Fruit fly (Drosophila melanogaster) whole organism, embryonic: ENCODE data around the gene MsR2.
A peak's percentile ranks its signal among the peaks of the same experiment; 100 is the strongest.

Experiments
- Adf1 ChIP-seq: fragments of 200-800 bp; sonication (Bioruptor generic); IDR thresholded peaks from 2 replicates; pipeline ENCODE4 v1.3.6; 2022; ENCODE audit warnings: missing biosample characterization, missing genetic modification characterization
- Asciz ChIP-seq: fragments of 200-800 bp; sonication (Bioruptor generic); optimal IDR thresholded peaks from 2 replicates; lab custom pipeline; 2017; ENCODE audit warnings: missing biosample characterization, mild to moderate bottlenecking, missing genetic modification characterization, missing genetic modification reagents
- CG10209 ChIP-seq: fragments of 200-800 bp; sonication (Bioruptor generic); optimal IDR thresholded peaks from 3 replicates; lab custom pipeline; 2017; ENCODE audit warnings: missing biosample characterization, mild to moderate bottlenecking, missing genetic modification characterization, missing genetic modification reagents
- CG11085 ChIP-seq: fragments of 200-800 bp; sonication (Bioruptor generic); IDR thresholded peaks from 2 replicates; pipeline ENCODE4 v1.3.6; 2022; ENCODE audit warnings: missing biosample characterization, missing genetic modification characterization
- CG12299 ChIP-seq: fragments of 200-800 bp; sonication (Bioruptor generic); optimal IDR thresholded peaks from 2 replicates; lab custom pipeline; 2018; ENCODE audit warnings: missing biosample characterization, mild to moderate bottlenecking, missing genetic modification characterization
- CG1233 ChIP-seq: fragments of 200-800 bp; sonication (Bioruptor generic); optimal IDR thresholded peaks from 4 replicates; lab custom pipeline; 2018; ENCODE audit warnings: missing biosample characterization, mild to moderate bottlenecking, missing genetic modification characterization
- CG14050 ChIP-seq: fragments of 200-800 bp; sonication (Bioruptor generic); IDR thresholded peaks from 3 replicates; pipeline ENCODE4 v1.3.6; 2022; ENCODE audit warnings: missing biosample characterization, missing genetic modification characterization
- CG15514 ChIP-seq: fragments of 200-800 bp; sonication (Bioruptor generic); optimal IDR thresholded peaks from 3 replicates; lab custom pipeline; 2017; ENCODE audit warnings: missing biosample characterization, missing genetic modification characterization, mild to moderate bottlenecking, moderate library complexity, missing genetic modification reagents
- CG1647 ChIP-seq: fragments of 200-800 bp; sonication (Bioruptor generic); optimal IDR thresholded peaks from 3 replicates; lab custom pipeline; 2016; ENCODE audit warnings: missing biosample characterization, missing genetic modification characterization
- CG16815 ChIP-seq: fragments of 200-800 bp; sonication (Bioruptor generic); optimal IDR thresholded peaks from 3 replicates; lab custom pipeline; 2017; ENCODE audit warnings: missing biosample characterization, mild to moderate bottlenecking, missing genetic modification characterization
- CG17829 ChIP-seq: fragments of 200-800 bp; optimal IDR thresholded peaks from 2 replicates; lab custom pipeline; 2019; ENCODE audit warnings: missing biosample characterization, mild to moderate bottlenecking, missing genetic modification characterization, moderate library complexity
- CG18011 ChIP-seq: fragments of 200-800 bp; sonication (Bioruptor generic); optimal IDR thresholded peaks from 2 replicates; lab custom pipeline; 2017; ENCODE audit warnings: missing biosample characterization, missing genetic modification characterization, mild to moderate bottlenecking, moderate library complexity, missing genotype
- CG2116 ChIP-seq: fragments of 200-800 bp; sonication (Bioruptor generic); optimal IDR thresholded peaks from 3 replicates; lab custom pipeline; 2018; ENCODE audit warnings: missing biosample characterization, mild to moderate bottlenecking, missing genetic modification characterization
- CG3281 ChIP-seq: fragments of 200-800 bp; sonication (Bioruptor generic); optimal IDR thresholded peaks from 3 replicates; lab custom pipeline; 2017; ENCODE audit warnings: missing biosample characterization, mild to moderate bottlenecking, missing genetic modification characterization
- CG4360 ChIP-seq: fragments of 200-800 bp; sonication (Bioruptor generic); IDR thresholded peaks from 2 replicates; pipeline ENCODE4 v1.3.6; 2022; ENCODE audit warnings: missing biosample characterization, missing genetic modification characterization
- CG6654 ChIP-seq: fragments of 200-800 bp; sonication (Bioruptor generic); optimal IDR thresholded peaks from 2 replicates; lab custom pipeline; 2017; ENCODE audit warnings: missing biosample characterization, mild to moderate bottlenecking, missing genetic modification characterization
- CG7963 ChIP-seq: fragments of 200-800 bp; sonication (Bioruptor generic); IDR thresholded peaks from 3 replicates; pipeline ENCODE4 v1.3.6; 2022; ENCODE audit warnings: missing biosample characterization, missing genetic modification characterization; ENCODE audit not compliant: partially characterized antibody
- CG7987 ChIP-seq: fragments of 200-800 bp; sonication (Bioruptor generic); optimal IDR thresholded peaks from 2 replicates; lab custom pipeline; 2018; ENCODE audit warnings: missing biosample characterization, mild to moderate bottlenecking, missing genetic modification characterization, moderate library complexity
- CG8290 ChIP-seq, 3 experiments: fragments of 200-800 bp; sonication (Bioruptor generic); optimal IDR thresholded peaks; 2 replicates each; lab custom pipeline; 2016 to 2019; ENCODE audit warnings: missing biosample characterization in 3 of 3, missing genetic modification characterization in 3 of 3, mild to moderate bottlenecking in 2 of 3, moderate library complexity in 1 of 3
- CG8388 ChIP-seq: fragments of 200-800 bp; sonication (Bioruptor generic); optimal IDR thresholded peaks from 2 replicates; lab custom pipeline; 2019; ENCODE audit warnings: missing biosample characterization, mild to moderate bottlenecking, missing genetic modification characterization, moderate library complexity
- Ets65A ChIP-seq: fragments of 200-800 bp; sonication (Bioruptor generic); peaks from one replicate; lab custom pipeline; 2016; ENCODE audit warnings: missing biosample characterization, missing genetic modification characterization
- GATAe ChIP-seq: fragments of 200-800 bp; sonication (Bioruptor generic); conservative IDR thresholded peaks from 2 replicates; pipeline ENCODE4 v1.3.6; 2022; ENCODE audit warnings: missing biosample characterization, missing genetic modification characterization
- Gug ChIP-seq: fragments of 200-800 bp; sonication (Bioruptor generic); IDR thresholded peaks from 4 replicates; pipeline ENCODE4 v1.3.6; 2022; ENCODE audit warnings: missing biosample characterization, missing genetic modification characterization
- HHEX ChIP-seq: fragments of 200-800 bp; sonication (Bioruptor generic); optimal IDR thresholded peaks from 3 replicates; lab custom pipeline; 2017; ENCODE audit warnings: missing biosample characterization, mild to moderate bottlenecking, missing genetic modification characterization, missing genetic modification reagents
- Hmr ChIP-seq: fragments of 200-800 bp; sonication (Bioruptor generic); optimal IDR thresholded peaks from 3 replicates; lab custom pipeline; 2017; ENCODE audit warnings: mild to moderate bottlenecking, missing biosample characterization, missing genetic modification reagents, missing genetic modification characterization
- Hr39 ChIP-seq: fragments of >200 bp; optimal IDR thresholded peaks from 2 replicates; lab custom pipeline; 2017
- Med ChIP-seq: fragments of 200-800 bp; sonication (Bioruptor generic); peaks from one replicate; lab custom pipeline; 2016; ENCODE audit warnings: missing biosample characterization, missing genetic modification characterization, mild to moderate bottlenecking, inconsistent platforms, moderate library complexity
- Nf-YA ChIP-seq: fragments of 200-800 bp; sonication (Bioruptor generic); IDR thresholded peaks from 2 replicates; pipeline ENCODE4 v1.3.6; 2022; ENCODE audit warnings: missing biosample characterization, missing genetic modification characterization
- PHDP ChIP-seq: fragments of 200-800 bp; sonication (Bioruptor generic); optimal IDR thresholded peaks from 3 replicates; lab custom pipeline; 2018; ENCODE audit warnings: missing biosample characterization, mild to moderate bottlenecking, missing genetic modification characterization, moderate library complexity
- abd-A ChIP-seq: fragments of 200-800 bp; sonication (Bioruptor generic); optimal IDR thresholded peaks from 3 replicates; lab custom pipeline; 2019; ENCODE audit warnings: missing biosample characterization, mild to moderate bottlenecking, missing genetic modification characterization, moderate library complexity
- ap ChIP-seq: fragments of 200-800 bp; sonication (Bioruptor generic); IDR thresholded peaks from 2 replicates; pipeline ENCODE4 v1.3.6; 2022; ENCODE audit warnings: missing biosample characterization, missing genetic modification characterization
- chinmo ChIP-seq: fragments of 200-800 bp; sonication (Bioruptor generic); IDR thresholded peaks from 4 replicates; pipeline ENCODE4 v1.3.6; 2022; ENCODE audit warnings: missing biosample characterization, missing genetic modification characterization; ENCODE audit not compliant: partially characterized antibody
- esg ChIP-seq: fragments of 200-800 bp; sonication (Bioruptor generic); conservative IDR thresholded peaks from 2 replicates; pipeline ENCODE4 v1.3.6; 2022; ENCODE audit warnings: missing biosample characterization, missing genetic modification characterization
- exex ChIP-seq: fragments of 200-800 bp; sonication (Bioruptor generic); optimal IDR thresholded peaks from 4 replicates; lab custom pipeline; 2018; ENCODE audit warnings: missing biosample characterization, mild to moderate bottlenecking, missing genetic modification characterization, moderate library complexity
- fd3F ChIP-seq: fragments of 200-800 bp; sonication (Bioruptor generic); optimal IDR thresholded peaks from 2 replicates; lab custom pipeline; 2018; ENCODE audit warnings: missing biosample characterization, mild to moderate bottlenecking, missing genetic modification characterization, moderate library complexity
- grn ChIP-seq: fragments of 200-800 bp; sonication (Bioruptor generic); optimal IDR thresholded peaks from 3 replicates; lab custom pipeline; 2017; ENCODE audit warnings: missing biosample characterization, missing genetic modification characterization
- inv ChIP-seq: fragments of 200-800 bp; sonication (Bioruptor generic); IDR thresholded peaks from 2 replicates; pipeline ENCODE4 v1.3.6; 2022; ENCODE audit warnings: missing biosample characterization, missing genetic modification characterization; ENCODE audit not compliant: partially characterized antibody
- jing ChIP-seq: fragments of 200-800 bp; sonication (Bioruptor generic); optimal IDR thresholded peaks from 2 replicates; lab custom pipeline; 2018; ENCODE audit warnings: missing biosample characterization, mild to moderate bottlenecking, missing genetic modification characterization
- lilli ChIP-seq: fragments of 200-800 bp; sonication (Bioruptor generic); optimal IDR thresholded peaks from 3 replicates; lab custom pipeline; 2016; ENCODE audit warnings: missing biosample characterization, missing genetic modification characterization
- lmd ChIP-seq: fragments of 200-800 bp; sonication (Bioruptor generic); IDR thresholded peaks from 2 replicates; pipeline ENCODE4 v1.3.6; 2022; ENCODE audit warnings: missing biosample characterization, missing genetic modification characterization
- pita ChIP-seq: fragments of 200-800 bp; sonication (Bioruptor generic); optimal IDR thresholded peaks from 2 replicates; lab custom pipeline; 2017; ENCODE audit warnings: missing biosample characterization, mild to moderate bottlenecking, missing genetic modification characterization
- sc ChIP-seq, 3 experiments: fragments of >200 bp in 2 of 3; fragments of 200-800 bp in 1 of 3; sonication (Bioruptor generic) in 1 of 3; optimal IDR thresholded peaks; 2 replicates in 2 of 3; 3 replicates in 1 of 3; lab custom pipeline; 2017; ENCODE audit warnings: mild to moderate bottlenecking in 1 of 3, missing biosample characterization in 1 of 3, missing genetic modification characterization in 1 of 3, missing genetic modification reagents in 1 of 3
- sd ChIP-seq: fragments of 200-800 bp; sonication (Bioruptor generic); optimal IDR thresholded peaks from 3 replicates; lab custom pipeline; 2018; ENCODE audit warnings: missing biosample characterization, mild to moderate bottlenecking, missing genetic modification characterization, moderate library complexity
- sens-2 ChIP-seq: fragments of 200-800 bp; sonication (Bioruptor generic); IDR thresholded peaks from 2 replicates; pipeline ENCODE4 v1.3.6; 2022; ENCODE audit warnings: missing biosample characterization, missing genetic modification characterization
- so ChIP-seq: fragments of 200-800 bp; sonication (Bioruptor generic); IDR thresholded peaks from 3 replicates; pipeline ENCODE4 v1.3.6; 2022; ENCODE audit warnings: missing biosample characterization, missing genetic modification characterization
- sr ChIP-seq: fragments of 200-800 bp; sonication (Bioruptor generic); IDR thresholded peaks from 3 replicates; pipeline ENCODE4 v1.3.6; 2022; ENCODE audit warnings: missing biosample characterization, missing genetic modification characterization
- tin ChIP-seq: fragments of 200-800 bp; sonication (Bioruptor generic); optimal IDR thresholded peaks from 3 replicates; lab custom pipeline; 2016; ENCODE audit warnings: missing biosample characterization, missing genetic modification characterization
- toy ChIP-seq: fragments of 200-800 bp; sonication (Bioruptor generic); IDR thresholded peaks from 2 replicates; pipeline ENCODE4 v1.3.6; 2022; ENCODE audit warnings: missing biosample characterization, missing genetic modification characterization
- wek ChIP-seq: fragments of 200-800 bp; sonication (Bioruptor generic); optimal IDR thresholded peaks from 3 replicates; lab custom pipeline; 2018; ENCODE audit warnings: missing biosample characterization, mild to moderate bottlenecking, missing genetic modification characterization, moderate library complexity

MsR2 gene

dm6 chr3L:2253962-2254662, 28.6 kb upstream of the MsR2 start (continued):
- TF ChIP-seq CG1233 (GFP tag; lab: Kevin White, UChicago) = no peak
- no peak for TF ChIP-seq CG14050 (GFP tag; lab: Robert Waterston, UW)
- no peak for TF ChIP-seq abd-A
- no peak for TF ChIP-seq CG18011 (GFP tag; lab: Kevin White, UChicago)
- TF ChIP-seq Med (GFP tag; lab: Kevin White, UChicago) = no peak
- TF ChIP-seq toy (GFP tag; lab: Robert Waterston, UW) = no peak
- TF ChIP-seq wek (GFP tag; lab: Kevin White, UChicago) = peak; percentile 44
- no peak for TF ChIP-seq jing (GFP tag; lab: Kevin White, UChicago)
- TF ChIP-seq CG8388 (GFP tag; lab: Kevin White, UChicago) = no peak
- TF ChIP-seq so (GFP tag; lab: Robert Waterston, UW) = 0 out of 3 replicates have a peak, but pooled peaks have one; percentile 16
- TF ChIP-seq CG4360 = no peak
- TF ChIP-seq CG16815 (GFP tag; lab: Kevin White, UChicago) = no peak
- TF ChIP-seq lilli = no peak
- TF ChIP-seq CG10209 (GFP tag; lab: Kevin White, UChicago) = no peak
- TF ChIP-seq inv (GFP tag; lab: Robert Waterston, UW) = no peak
- TF ChIP-seq GATAe (GFP tag; lab: Robert Waterston, UW) = peak; percentile 59
- TF ChIP-seq Adf1 (GFP tag; lab: Robert Waterston, UW) = 0 out of 2 replicates have a peak, but pooled peaks have one; percentile 6
- TF ChIP-seq CG7987 = peak; percentile 29
- TF ChIP-seq exex = peak; percentile 61
- TF ChIP-seq ap (GFP tag; lab: Robert Waterston, UW) = no peak
- TF ChIP-seq Asciz (GFP tag; lab: Kevin White, UChicago) = no peak
- TF ChIP-seq grn (GFP tag; lab: Kevin White, UChicago) = peak; percentile 24
- no peak for TF ChIP-seq fd3F (GFP tag; lab: Kevin White, UChicago)
- no peak for TF ChIP-seq CG17829
- TF ChIP-seq Hmr (GFP tag; lab: Kevin White, UChicago) = peak; percentile 60
- TF ChIP-seq Gug = no peak
- no peak for TF ChIP-seq CG6654 (GFP tag; lab: Kevin White, UChicago)
- TF ChIP-seq Ets65A = peak; percentile 4
- TF ChIP-seq tin (GFP tag; lab: Kevin White, UChicago) = no peak
- no peak for TF ChIP-seq CG11085 (GFP tag; lab: Robert Waterston, UW)
- no peak for TF ChIP-seq sens-2 (GFP tag; lab: Robert Waterston, UW)
- TF ChIP-seq CG1647 (GFP tag; lab: Kevin White, UChicago) = no peak
- TF ChIP-seq Hr39 = no peak
- no peak for TF ChIP-seq CG8290 (GFP tag; optimal IDR thresholded peaks at IDR 0.05; lab: Kevin White, UChicago)
- TF ChIP-seq CG8290 (tag; optimal IDR thresholded peaks at IDR 0.05; lab: Kevin White, UChicago) = no peak
- no peak for TF ChIP-seq esg (GFP tag; lab: Robert Waterston, UW)
- no peak for TF ChIP-seq sr (GFP tag; lab: Robert Waterston, UW)
- peak; percentile 26 for TF ChIP-seq CG15514
- no peak for TF ChIP-seq CG7963 (GFP tag; lab: Robert Waterston, UW)
- TF ChIP-seq PHDP = no peak
- no peak for TF ChIP-seq Nf-YA
- TF ChIP-seq lmd (GFP tag; lab: Robert Waterston, UW) = 0 out of 2 replicates have a peak, but pooled peaks have one; percentile 7
- no peak for TF ChIP-seq sc (optimal IDR thresholded peaks at IDR 0.05; lab: Kevin White, UChicago)
- no peak for TF ChIP-seq sc (GFP tag; optimal IDR thresholded peaks at IDR 0.05; lab: Kevin White, UChicago)
- peak; percentile 10 for TF ChIP-seq HHEX
- peak; percentile 86 for TF ChIP-seq sd (tag; lab: Kevin White, UChicago)
- no peak for TF ChIP-seq CG2116
- TF ChIP-seq chinmo (GFP tag; lab: Robert Waterston, UW) = 0 out of 4 replicates have a peak, but pooled peaks have one; percentile 31
- no peak for TF ChIP-seq CG12299 (tag; lab: Kevin White, UChicago)
- TF ChIP-seq pita = no peak
- no peak for TF ChIP-seq CG3281 (GFP tag; lab: Kevin White, UChicago)
